1 fruit fly cellular context compared by ENCODE assay signal in genomic region chr2L:143088-143487, dm6.
TF ChIP-seq lines count a peak whose summit lies in the region.

CG31974 (minus strand) TSS chr2L:143091.
CG11454 (plus strand) TSS chr2L:143323.

TF ChIP-seq in whole organism, embryonic, 481 proteins besides CTCF, POLR2A, EP300 and RAD21 (continued from another document):
- TF ChIP-seq Sry-δ (GFP tag; optimal IDR thresholded peaks at IDR 0.05; lab: Kevin White, UChicago): peak; percentile 90
- no peak for TF ChIP-seq lbe (GFP tag; optimal IDR thresholded peaks at IDR 0.05; lab: Kevin White, UChicago)
- no peak for TF ChIP-seq abd-A (tag; optimal IDR thresholded peaks at IDR 0.05; lab: Kevin White, UChicago)
- no peak for TF ChIP-seq CG13424 (tag; optimal IDR thresholded peaks at IDR 0.05; lab: Kevin White, UChicago)
- no peak for TF ChIP-seq CG9609 (GFP tag; optimal IDR thresholded peaks at IDR 0.05; lab: Kevin White, UChicago)
- TF ChIP-seq ftz-f1 (GFP tag; optimal IDR thresholded peaks at IDR 0.05; lab: Kevin White, UChicago): no peak
- TF ChIP-seq CG14710 (tag; optimal IDR thresholded peaks at IDR 0.05; lab: Kevin White, UChicago): peak; percentile 23
- TF ChIP-seq Sox102F (GFP tag; optimal IDR thresholded peaks at IDR 0.05; lab: Kevin White, UChicago): no peak
- TF ChIP-seq hb (GFP tag; IDR thresholded peaks at IDR 0.05; lab: Robert Waterston, UW; ENCODE audit: partially characterized antibody): 0 out of 3 replicates have a peak, but pooled peaks have one; percentile 64
- peak; percentile 87 for TF ChIP-seq knrl (GFP tag; IDR thresholded peaks at IDR 0.05; lab: Robert Waterston, UW; ENCODE audit: partially characterized antibody)
- TF ChIP-seq CG18476 (GFP tag; optimal IDR thresholded peaks at IDR 0.05; lab: Kevin White, UChicago): no peak
- no peak for TF ChIP-seq CG18011 (GFP tag; optimal IDR thresholded peaks at IDR 0.05; lab: Kevin White, UChicago)
- no peak for TF ChIP-seq klu (GFP tag; IDR thresholded peaks at IDR 0.05; lab: Robert Waterston, UW)
- no peak for TF ChIP-seq en (GFP tag; optimal IDR thresholded peaks at IDR 0.05; lab: Kevin White, UChicago)
- TF ChIP-seq CG13624 (GFP tag; optimal IDR thresholded peaks at IDR 0.05; lab: Kevin White, UChicago): peak; percentile 26
- TF ChIP-seq vvl (GFP tag; IDR thresholded peaks at IDR 0.05; lab: Robert Waterston, UW): peak; percentile 15; the same call in 1 of the 2 replicates
- no peak for TF ChIP-seq CG2202 (tag; optimal IDR thresholded peaks at IDR 0.05; lab: Kevin White, UChicago)
- TF ChIP-seq zen2 (GFP tag; IDR thresholded peaks at IDR 0.05; lab: Robert Waterston, UW; ENCODE audit: partially characterized antibody): peak; percentile 78
- peak; percentile 5 for TF ChIP-seq CG30020 (tag; optimal IDR thresholded peaks at IDR 0.05; lab: Kevin White, UChicago)
- peak; percentile 11 for TF ChIP-seq exex (tag; optimal IDR thresholded peaks at IDR 0.05; lab: Kevin White, UChicago)
- TF ChIP-seq h (optimal IDR thresholded peaks at IDR 0.05; lab: Kevin White, UChicago): no peak
- no peak for TF ChIP-seq toy (GFP tag; IDR thresholded peaks at IDR 0.05; lab: Robert Waterston, UW)
- no peak for TF ChIP-seq ro (GFP tag; IDR thresholded peaks at IDR 0.05; lab: Robert Waterston, UW)
- TF ChIP-seq Bgb (GFP tag; IDR thresholded peaks at IDR 0.05; lab: Robert Waterston, UW; ENCODE audit: partially characterized antibody): peak; percentile 91
- peak; percentile 83 for TF ChIP-seq Opbp (GFP tag; IDR thresholded peaks at IDR 0.05; lab: Robert Waterston, UW; ENCODE audit: partially characterized antibody)
- no peak for TF ChIP-seq rib (GFP tag; IDR thresholded peaks at IDR 0.05; lab: Robert Waterston, UW)
- no peak for TF ChIP-seq CG8281 (tag; optimal IDR thresholded peaks at IDR 0.05; lab: Kevin White, UChicago)
- no peak for TF ChIP-seq az2 (GFP tag; optimal IDR thresholded peaks at IDR 0.05; lab: Kevin White, UChicago)
- peak; percentile 46 for TF ChIP-seq Ets97D (GFP tag; optimal IDR thresholded peaks at IDR 0.05; lab: Kevin White, UChicago)
- peak; percentile 84 for TF ChIP-seq pzg (GFP tag; optimal IDR thresholded peaks at IDR 0.05; lab: Kevin White, UChicago)
- peak; percentile 88 for TF ChIP-seq E2f2 (GFP tag; IDR thresholded peaks at IDR 0.05; lab: Robert Waterston, UW)
- peak; percentile 35 for TF ChIP-seq trem (tag; optimal IDR thresholded peaks at IDR 0.05; lab: Kevin White, UChicago)
- TF ChIP-seq CkIIα-i1 (GFP tag; IDR thresholded peaks at IDR 0.05; lab: Robert Waterston, UW): no peak
- no peak for TF ChIP-seq Ssrp (tag; optimal IDR thresholded peaks at IDR 0.05; lab: Kevin White, UChicago)
- no peak for TF ChIP-seq CG7786 (GFP tag; optimal IDR thresholded peaks at IDR 0.05; lab: Kevin White, UChicago)
- TF ChIP-seq ato (GFP tag; IDR thresholded peaks at IDR 0.05; lab: Robert Waterston, UW; ENCODE audit: partially characterized antibody): peak; percentile 36; the same call in 1 of the 2 replicates
- peak; percentile 25 for TF ChIP-seq Deaf1 (tag; optimal IDR thresholded peaks at IDR 0.05; lab: Kevin White, UChicago)
- TF ChIP-seq unc-4 (GFP tag; IDR thresholded peaks at IDR 0.05; lab: Robert Waterston, UW; ENCODE audit: partially characterized antibody): peak; percentile 95
- peak; percentile 15 for TF ChIP-seq CG13894 (tag; optimal IDR thresholded peaks at IDR 0.05; lab: Kevin White, UChicago)
- peak; percentile 3 for TF ChIP-seq CG2712 (tag; optimal IDR thresholded peaks at IDR 0.05; lab: Kevin White, UChicago)
- no peak for TF ChIP-seq ttk (GFP tag; IDR thresholded peaks at IDR 0.05; lab: Robert Waterston, UW)
- no peak for TF ChIP-seq TFAM (GFP tag; optimal IDR thresholded peaks at IDR 0.05; lab: Kevin White, UChicago)
- no peak for TF ChIP-seq zfh1 (GFP tag; IDR thresholded peaks at IDR 0.05; lab: Robert Waterston, UW)
- TF ChIP-seq CG17829 (tag; optimal IDR thresholded peaks at IDR 0.05; lab: Kevin White, UChicago): peak; percentile 47
- TF ChIP-seq CG14860 (GFP tag; IDR thresholded peaks at IDR 0.05; lab: Robert Waterston, UW; ENCODE audit: partially characterized antibody): peak; percentile 34; the same call in 1 of the 3 replicates
- no peak for TF ChIP-seq CG11398 (GFP tag; optimal IDR thresholded peaks at IDR 0.05; lab: Kevin White, UChicago)
- peak; percentile 7 for TF ChIP-seq CG10979 (tag; optimal IDR thresholded peaks at IDR 0.05; lab: Kevin White, UChicago)
- TF ChIP-seq bsh (GFP tag; optimal IDR thresholded peaks at IDR 0.05; lab: Kevin White, UChicago): no peak
- no peak for TF ChIP-seq fd102C (GFP tag; optimal IDR thresholded peaks at IDR 0.05; lab: Kevin White, UChicago)
- TF ChIP-seq vnd (GFP tag; IDR thresholded peaks at IDR 0.05; lab: Robert Waterston, UW; ENCODE audit: partially characterized antibody): peak; percentile 58; the same call in 1 of the 3 replicates
- peak; percentile 61 for TF ChIP-seq HmgZ (tag; optimal IDR thresholded peaks at IDR 0.05; lab: Kevin White, UChicago)
- peak; percentile 30; the same call in 1 of the 2 replicates for TF ChIP-seq CG9932 (GFP tag; IDR thresholded peaks at IDR 0.05; lab: Robert Waterston, UW)
- TF ChIP-seq CG31441 (GFP tag; IDR thresholded peaks at IDR 0.05; lab: Robert Waterston, UW): no peak
- TF ChIP-seq ab (GFP tag; optimal IDR thresholded peaks at IDR 0.05; lab: Kevin White, UChicago): no peak
- TF ChIP-seq pum (GFP tag; optimal IDR thresholded peaks at IDR 0.05; lab: Kevin White, UChicago): peak; percentile 0
- TF ChIP-seq fru (optimal IDR thresholded peaks at IDR 0.05; lab: Kevin White, UChicago): no peak
- no peak for TF ChIP-seq sr (GFP tag; IDR thresholded peaks at IDR 0.05; lab: Robert Waterston, UW)
- TF ChIP-seq CG17912 (GFP tag; optimal IDR thresholded peaks at IDR 0.05; lab: Kevin White, UChicago): no peak
- TF ChIP-seq pros (GFP tag; optimal IDR thresholded peaks at IDR 0.05; lab: Kevin White, UChicago): peak; percentile 61
- no peak for TF ChIP-seq CG17612 (GFP tag; IDR thresholded peaks at IDR 0.05; lab: Robert Waterston, UW)
- peak; percentile 84 for TF ChIP-seq MESR4 (GFP tag; optimal IDR thresholded peaks at IDR 0.05; lab: Kevin White, UChicago)
- no peak for TF ChIP-seq Ravus (GFP tag; IDR thresholded peaks at IDR 0.05; lab: Robert Waterston, UW)
- TF ChIP-seq Pdp1 (GFP tag; optimal IDR thresholded peaks at IDR 0.05; lab: Kevin White, UChicago): peak in 1 of 2 experiments; percentile 63
- peak; percentile 68 for TF ChIP-seq CG4617 (GFP tag; optimal IDR thresholded peaks at IDR 0.05; lab: Kevin White, UChicago; ENCODE audit: borderline replicate concordance)
- TF ChIP-seq B-H2 (GFP tag; optimal IDR thresholded peaks at IDR 0.05; lab: Kevin White, UChicago): peak; percentile 56
- peak in 1 of 2 experiments; percentile 69 for TF ChIP-seq Eip74EF (GFP tag; optimal IDR thresholded peaks at IDR 0.05; lab: Kevin White, UChicago)
- no peak for TF ChIP-seq CG15696 (tag; optimal IDR thresholded peaks at IDR 0.05; lab: Kevin White, UChicago)
- no peak for TF ChIP-seq CG9817 (tag; optimal IDR thresholded peaks at IDR 0.05; lab: Kevin White, UChicago)
- no peak for TF ChIP-seq CG13123 (GFP tag; optimal IDR thresholded peaks at IDR 0.05; lab: Kevin White, UChicago)
- TF ChIP-seq CG8924 (tag; optimal IDR thresholded peaks at IDR 0.05; lab: Kevin White, UChicago): no peak
- TF ChIP-seq Fer3 (tag; optimal IDR thresholded peaks at IDR 0.05; lab: Kevin White, UChicago): peak; percentile 7
- TF ChIP-seq ken (GFP tag; IDR thresholded peaks at IDR 0.05; lab: Robert Waterston, UW): no peak
- peak; percentile 70; the same call in 1 of the 2 replicates for TF ChIP-seq nerfin-2 (GFP tag; IDR thresholded peaks at IDR 0.05; lab: Robert Waterston, UW; ENCODE audit: partially characterized antibody)
TF ChIP-seq in whole organism, embryonic: peak in this region for 100.
